Comparison of ENCODE assay signal across 4 fruit fly cellular contexts in genomic region chrX:6193183-6193810, dm6.
A peak's percentile ranks its signal among the peaks of the same experiment; 100 is the strongest.
TF ChIP-seq lines count a peak whose summit lies in the region.

No protein-coding gene starts in this region.

TF ChIP-seq in whole organism, adult, 20 proteins besides CTCF, POLR2A, EP300 and RAD21 (continued from another document):
- peak; percentile 5 for TF ChIP-seq toe (GFP tag; optimal IDR thresholded peaks at IDR 0.05; lab: Kevin White, UChicago)
- TF ChIP-seq CG1620 (GFP tag; optimal IDR thresholded peaks at IDR 0.05; lab: Kevin White, UChicago) = no peak

TF ChIP-seq in whole organism, embryonic, 481 proteins besides CTCF, POLR2A, EP300 and RAD21 (continued from another document and continues in another):
- TF ChIP-seq Lim3 (GFP tag; IDR thresholded peaks at IDR 0.05; lab: Robert Waterston, UW) (peak; percentile 73), ftz-f1 (GFP tag; optimal IDR thresholded peaks at IDR 0.05; lab: Kevin White, UChicago) (peak; percentile 32), maf-S (GFP tag; optimal IDR thresholded peaks at IDR 0.05; lab: Kevin White, UChicago) (no peak), p53 (GFP tag; optimal IDR thresholded peaks at IDR 0.05; lab: Kevin White, UChicago) (no peak), Oaz (GFP tag; IDR thresholded peaks at IDR 0.05; lab: Robert Waterston, UW) (peak; percentile 81), Adf1 (GFP tag; IDR thresholded peaks at IDR 0.05; lab: Robert Waterston, UW) (peak; percentile 96), Gsc (GFP tag; IDR thresholded peaks at IDR 0.05; lab: Robert Waterston, UW) (peak; percentile 71), CG8765 (GFP tag; IDR thresholded peaks at IDR 0.05; lab: Robert Waterston, UW) (peak; percentile 34; the same call in 1 of the 2 replicates), disco-r (GFP tag; optimal IDR thresholded peaks at IDR 0.05; lab: Kevin White, UChicago) (no peak), Optix (GFP tag; IDR thresholded peaks at IDR 0.05; lab: Robert Waterston, UW) (peak; percentile 84), wdn (GFP tag; IDR thresholded peaks at IDR 0.05; lab: Robert Waterston, UW) (peak; percentile 82), CG16863 (GFP tag; optimal IDR thresholded peaks at IDR 0.05; lab: Kevin White, UChicago) (no peak), CG12299 (tag; optimal IDR thresholded peaks at IDR 0.05; lab: Kevin White, UChicago) (peak; percentile 83), fu2 (GFP tag; optimal IDR thresholded peaks at IDR 0.05; lab: Kevin White, UChicago) (no peak), CG18764 (GFP tag; optimal IDR thresholded peaks at IDR 0.05; lab: Kevin White, UChicago) (no peak), CG9609 (GFP tag; optimal IDR thresholded peaks at IDR 0.05; lab: Kevin White, UChicago) (no peak), ttk (GFP tag; IDR thresholded peaks at IDR 0.05; lab: Robert Waterston, UW) (peak; percentile 90), CG14441 (GFP tag; IDR thresholded peaks at IDR 0.05; lab: Robert Waterston, UW) (peak; percentile 88), tio (GFP tag; optimal IDR thresholded peaks at IDR 0.05; lab: Kevin White, UChicago) (peak; percentile 59), grau (tag; optimal IDR thresholded peaks at IDR 0.05; lab: Kevin White, UChicago) (peak; percentile 80), dmrt99B (tag; optimal IDR thresholded peaks at IDR 0.05; lab: Kevin White, UChicago) (peak; percentile 88), unc-4 (GFP tag; IDR thresholded peaks at IDR 0.05; lab: Robert Waterston, UW; ENCODE audit: partially characterized antibody) (no peak), mld (GFP tag; IDR thresholded peaks at IDR 0.05; lab: Robert Waterston, UW; ENCODE audit: partially characterized antibody) (no peak), lmd (GFP tag; IDR thresholded peaks at IDR 0.05; lab: Robert Waterston, UW) (peak; percentile 88), Usf (GFP tag; optimal IDR thresholded peaks at IDR 0.05; lab: Kevin White, UChicago) (no peak), CG13123 (GFP tag; optimal IDR thresholded peaks at IDR 0.05; lab: Kevin White, UChicago) (peak; percentile 25), CG3407 (GFP tag; optimal IDR thresholded peaks at IDR 0.05; lab: Kevin White, UChicago) (peak; percentile 48), HLH4C (GFP tag; IDR thresholded peaks at IDR 0.05; lab: Robert Waterston, UW; ENCODE audit: partially characterized antibody) (no peak), CG11723 (GFP tag; optimal IDR thresholded peaks at IDR 0.05; lab: Kevin White, UChicago) (peak; percentile 34), H2.0 (GFP tag; IDR thresholded peaks at IDR 0.05; lab: Robert Waterston, UW) (peak; percentile 84), dysf (GFP tag; IDR thresholded peaks at IDR 0.05; lab: Robert Waterston, UW) (peak; percentile 92), pros (GFP tag; optimal IDR thresholded peaks at IDR 0.05; lab: Kevin White, UChicago) (no peak), B-H2 (GFP tag; optimal IDR thresholded peaks at IDR 0.05; lab: Kevin White, UChicago) (peak; percentile 22), CG30403 (GFP tag; optimal IDR thresholded peaks at IDR 0.05; lab: Kevin White, UChicago) (peak; percentile 75), CG13775 (GFP tag; optimal IDR thresholded peaks at IDR 0.05; lab: Kevin White, UChicago) (peak; percentile 67), pho (GFP tag; optimal IDR thresholded peaks at IDR 0.05; lab: Kevin White, UChicago) (peak; percentile 25), lola (GFP tag; optimal IDR thresholded peaks at IDR 0.05; lab: Kevin White, UChicago) (no peak), Dref (GFP tag; IDR thresholded peaks at IDR 0.05; lab: Robert Waterston, UW) (no peak), dpn (GFP tag; optimal IDR thresholded peaks at IDR 0.05; lab: Kevin White, UChicago) (peak in 1 of 2 experiments; percentile 59), CG7556 (GFP tag; optimal IDR thresholded peaks at IDR 0.05; lab: Kevin White, UChicago) (peak; percentile 86), Jarid2 (GFP tag; optimal IDR thresholded peaks at IDR 0.05; lab: Kevin White, UChicago) (peak; percentile 47), Taf1 (GFP tag; IDR thresholded peaks at IDR 0.05; lab: Robert Waterston, UW) (peak; percentile 73), chinmo (GFP tag; IDR thresholded peaks at IDR 0.05; lab: Robert Waterston, UW; ENCODE audit: partially characterized antibody) (no peak)

TF ChIP-seq in whole organism, prepupa, 60 proteins besides CTCF, POLR2A, EP300 and RAD21 (continued from another document):
- TF ChIP-seq achi (GFP tag; optimal IDR thresholded peaks at IDR 0.05; lab: Kevin White, UChicago) = peak; percentile 72
- peak; percentile 49 for TF ChIP-seq dsx (GFP tag; optimal IDR thresholded peaks at IDR 0.05; lab: Kevin White, UChicago; ENCODE audit: poor library complexity, severe bottlenecking)
- peak; percentile 81 for TF ChIP-seq CG8119 (GFP tag; IDR thresholded peaks at IDR 0.05; lab: Robert Waterston, UW)
- peak; percentile 44 for TF ChIP-seq Sox102F (GFP tag; optimal IDR thresholded peaks at IDR 0.05; lab: Kevin White, UChicago)
- no peak for TF ChIP-seq Ets21C (GFP tag; optimal IDR thresholded peaks at IDR 0.05; lab: Kevin White, UChicago)
- TF ChIP-seq CG32006 (GFP tag; optimal IDR thresholded peaks at IDR 0.05; lab: Kevin White, UChicago) = peak; percentile 79
- peak; percentile 46 for TF ChIP-seq lz (GFP tag; optimal IDR thresholded peaks at IDR 0.05; lab: Kevin White, UChicago)
- peak; percentile 61 for TF ChIP-seq Met (GFP tag; optimal IDR thresholded peaks at IDR 0.05; lab: Kevin White, UChicago)
- TF ChIP-seq fd85E (GFP tag; optimal IDR thresholded peaks at IDR 0.05; lab: Kevin White, UChicago) = no peak
- peak; percentile 35 for TF ChIP-seq Lpt (GFP tag; optimal IDR thresholded peaks at IDR 0.05; lab: Kevin White, UChicago)
- TF ChIP-seq CG6792 (GFP tag; optimal IDR thresholded peaks at IDR 0.05; lab: Kevin White, UChicago) = peak; percentile 52
- peak; percentile 63 for TF ChIP-seq CG4318 (GFP tag; optimal IDR thresholded peaks at IDR 0.05; lab: Kevin White, UChicago)
- peak; percentile 70 for TF ChIP-seq acj6 (GFP tag; optimal IDR thresholded peaks at IDR 0.05; lab: Kevin White, UChicago)
- peak; percentile 29 to 39 for TF ChIP-seq salr (GFP tag; optimal IDR thresholded peaks at IDR 0.05; lab: Kevin White, UChicago)
- TF ChIP-seq CG15336 (GFP tag; IDR thresholded peaks at IDR 0.05; lab: Robert Waterston, UW) = peak; percentile 82
- peak; percentile 72 for TF ChIP-seq CG10631 (GFP tag; optimal IDR thresholded peaks at IDR 0.05; lab: Kevin White, UChicago)
- peak; percentile 65 for TF ChIP-seq svp (GFP tag; lab: Kevin White, UChicago)
- peak; percentile 55 for TF ChIP-seq CG6276 (GFP tag; optimal IDR thresholded peaks at IDR 0.05; lab: Kevin White, UChicago)
- TF ChIP-seq vri (GFP tag; optimal IDR thresholded peaks at IDR 0.05; lab: Kevin White, UChicago) = peak; percentile 11
- TF ChIP-seq CG10669 (GFP tag; optimal IDR thresholded peaks at IDR 0.05; lab: Kevin White, UChicago) = peak; percentile 68
- peak; percentile 51 for TF ChIP-seq CG9139 (GFP tag; optimal IDR thresholded peaks at IDR 0.05; lab: Kevin White, UChicago)
- TF ChIP-seq Smox (GFP tag; optimal IDR thresholded peaks at IDR 0.05; lab: Kevin White, UChicago) = peak; percentile 49
- peak in 1 of 2 experiments; percentile 29 for TF ChIP-seq ss (GFP tag; optimal IDR thresholded peaks at IDR 0.05; lab: Kevin White, UChicago)
- TF ChIP-seq Hr38 (GFP tag; optimal IDR thresholded peaks at IDR 0.05; lab: Kevin White, UChicago) = no peak
- TF ChIP-seq spab (GFP tag; optimal IDR thresholded peaks at IDR 0.05; lab: Kevin White, UChicago) = peak; percentile 50
- no peak for TF ChIP-seq CG6854 (GFP tag; optimal IDR thresholded peaks at IDR 0.05; lab: Kevin White, UChicago)
- peak; percentile 43 for TF ChIP-seq cyc (GFP tag; optimal IDR thresholded peaks at IDR 0.05; lab: Kevin White, UChicago)
- TF ChIP-seq Ets96B (tag; optimal IDR thresholded peaks at IDR 0.05; lab: Kevin White, UChicago) = peak; percentile 71
- peak; percentile 72 for TF ChIP-seq CG3032 (tag; optimal IDR thresholded peaks at IDR 0.05; lab: Kevin White, UChicago)
- peak; percentile 48 for TF ChIP-seq fd59A (GFP tag; optimal IDR thresholded peaks at IDR 0.05; lab: Kevin White, UChicago)
- peak; percentile 28 for TF ChIP-seq CG6808 (GFP tag; optimal IDR thresholded peaks at IDR 0.05; lab: Kevin White, UChicago)
- peak; percentile 69 for TF ChIP-seq CG11294 (GFP tag; IDR thresholded peaks at IDR 0.05; lab: Robert Waterston, UW)
- no peak for TF ChIP-seq Sox15 (GFP tag; optimal IDR thresholded peaks at IDR 0.05; lab: Kevin White, UChicago)
- peak; percentile 15 for TF ChIP-seq CG11902 (GFP tag; optimal IDR thresholded peaks at IDR 0.05; lab: Kevin White, UChicago)
- TF ChIP-seq CG1621 (tag; optimal IDR thresholded peaks at IDR 0.05; lab: Kevin White, UChicago) = peak; percentile 18
- TF ChIP-seq Hr39 (GFP tag; optimal IDR thresholded peaks at IDR 0.05; lab: Kevin White, UChicago) = no peak
- peak; percentile 71 for TF ChIP-seq CG16779 (tag; optimal IDR thresholded peaks at IDR 0.05; lab: Kevin White, UChicago)
- peak; percentile 19 for TF ChIP-seq CG31627 (GFP tag; optimal IDR thresholded peaks at IDR 0.05; lab: Kevin White, UChicago)
- peak; percentile 69 for TF ChIP-seq CG34406 (GFP tag; optimal IDR thresholded peaks at IDR 0.05; lab: Kevin White, UChicago)
- peak; percentile 7 for TF ChIP-seq CG11762 (GFP tag; optimal IDR thresholded peaks at IDR 0.05; lab: Kevin White, UChicago; ENCODE audit: insufficient read depth)

TF ChIP-seq in whole organism, wandering third instar larva, 38 proteins besides CTCF, POLR2A, EP300 and RAD21 (continued from another document):
- TF ChIP-seq dl (GFP tag; optimal IDR thresholded peaks at IDR 0.05; lab: Kevin White, UChicago; ENCODE audit: insufficient read depth in 1 of 2, partially characterized antibody in 2 of 2) (no peak), woc (GFP tag; optimal IDR thresholded peaks at IDR 0.05; lab: Kevin White, UChicago) (no peak), usp (GFP tag; optimal IDR thresholded peaks at IDR 0.05; lab: Kevin White, UChicago) (no peak), Mio (GFP tag; optimal IDR thresholded peaks at IDR 0.05; lab: Kevin White, UChicago) (no peak), dmrt93B (GFP tag; optimal IDR thresholded peaks at IDR 0.05; lab: Kevin White, UChicago) (peak; percentile 14), OdsH (GFP tag; optimal IDR thresholded peaks at IDR 0.05; lab: Kevin White, UChicago) (peak; percentile 38), Hr78 (GFP tag; optimal IDR thresholded peaks at IDR 0.05; lab: Kevin White, UChicago) (no peak), N (GFP tag; optimal IDR thresholded peaks at IDR 0.05; lab: Kevin White, UChicago) (no peak), Dfd (GFP tag; optimal IDR thresholded peaks at IDR 0.05; lab: Kevin White, UChicago) (no peak), br (GFP tag; optimal IDR thresholded peaks at IDR 0.05; lab: Kevin White, UChicago) (no peak), Rel (GFP tag; optimal IDR thresholded peaks at IDR 0.05; lab: Kevin White, UChicago) (no peak), Rel (tag; optimal IDR thresholded peaks at IDR 0.05; lab: Kevin White, UChicago) (no peak), jim (GFP tag; optimal IDR thresholded peaks at IDR 0.05; lab: Kevin White, UChicago) (no peak), Hr83 (GFP tag; optimal IDR thresholded peaks at IDR 0.05; lab: Kevin White, UChicago; ENCODE audit: poor library complexity, severe bottlenecking) (no peak)
